Worm (Caenorhabditis elegans) whole organism, L2 larva: Measurements from ENCODE around the gene Y45G5AM.4.

Experiments
- R02D3.7 ChIP-seq: fragments of 150-350 bp; optimal IDR thresholded peaks from 2 replicates; lab custom pipeline; 2014; ENCODE audit warnings: missing biosample characterization, missing genetic modification characterization
- egl-27 ChIP-seq: sonication (generic microtip); optimal IDR thresholded peaks from 3 replicates; lab custom pipeline; 2017; ENCODE audit warnings: missing biosample characterization, missing genetic modification reagents, missing genetic modification characterization
- lin-11 ChIP-seq: fragments of 150-350 bp; sonication (generic microtip); optimal IDR thresholded peaks from 2 replicates; lab custom pipeline; 2014; ENCODE audit warnings: missing biosample characterization, missing genetic modification characterization, inconsistent platforms, mixed read lengths
- lin-13 ChIP-seq: fragments of 150-350 bp; optimal IDR thresholded peaks from 2 replicates; lab custom pipeline; 2014; ENCODE audit warnings: missing biosample characterization, missing genetic modification reagents, missing genetic modification characterization
- nhr-11 ChIP-seq: fragments of 150-350 bp; optimal IDR thresholded peaks from 2 replicates; lab custom pipeline; 2014; ENCODE audit warnings: missing biosample characterization, missing genetic modification characterization
- nhr-23 ChIP-seq: fragments of 150-350 bp; optimal IDR thresholded peaks from 2 replicates; lab custom pipeline; 2014; ENCODE audit warnings: missing biosample characterization, missing genetic modification reagents, missing genetic modification characterization
- nhr-77 ChIP-seq: fragments of 150-350 bp; optimal IDR thresholded peaks from 2 replicates; lab custom pipeline; 2014; ENCODE audit warnings: missing biosample characterization, missing genetic modification characterization
- snpc-4 ChIP-seq: fragments of 150-350 bp; optimal IDR thresholded peaks from 2 replicates; lab custom pipeline; 2014; ENCODE audit warnings: missing biosample characterization, missing genetic modification characterization

- TF ChIP-seq nhr-77 (no peak), nhr-11 (tag; lab: Kevin White, UChicago) (no peak), nhr-23 (tag; lab: Kevin White, UChicago) (no peak), lin-13 (GFP tag; lab: Kevin White, UChicago) (no peak), egl-27 (tag; lab: Kevin White, UChicago) (no peak), snpc-4 (tag; lab: Kevin White, UChicago) (no peak), lin-11 (tag; lab: Kevin White, UChicago) (no peak), R02D3.7 (tag; lab: Kevin White, UChicago) (no peak)
These were observed 10.8 kb upstream of the Y45G5AM.4 start, which contains the start of gene Y45G5AM.6 for ce11 chrV:4152200-4152599.
